Worm (Caenorhabditis elegans): ENCODE data around the gene F10E9.2.

F10E9.2 gene

DNA sequence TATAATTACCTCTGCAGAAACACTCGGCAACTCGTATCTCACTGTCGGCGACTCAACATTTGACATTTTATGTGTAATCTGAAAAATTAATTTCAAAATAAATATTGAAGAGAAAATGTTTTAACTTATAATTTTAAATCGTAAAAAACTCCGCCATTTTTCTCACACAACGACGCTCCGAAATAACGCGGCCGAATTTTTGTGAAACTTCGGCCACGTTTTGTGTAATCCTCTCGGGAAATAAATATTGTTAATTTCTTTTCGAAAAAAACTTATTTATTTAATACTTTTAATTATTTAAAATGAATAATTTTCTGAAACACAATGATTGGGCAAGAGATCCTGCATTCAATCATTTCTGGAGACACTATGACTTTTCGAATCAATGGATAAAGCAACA is 5.1 kb upstream of the F10E9.2 start, which contains the start of the genes F10E9.7 and F10E9.5:
F10E9.7 (minus strand) TSS at position 86 of the 400 bp plus-strand sequence.
F10E9.5 (plus strand) TSS at position 237 of the 400 bp plus-strand sequence.
- TF ChIP-seq pes-1 (GFP tag; IDR thresholded peaks at IDR 0.05), result peak; percentile 75
- TF ChIP-seq hmg-4 (GFP tag; optimal IDR thresholded peaks at IDR 0.05), result no peak
- TF ChIP-seq tbx-37 (GFP tag; conservative IDR thresholded peaks at IDR 0.05), result peak; percentile 93
- no peak for TF ChIP-seq scrt-1 (GFP tag; IDR thresholded peaks at IDR 0.05)

DNA sequence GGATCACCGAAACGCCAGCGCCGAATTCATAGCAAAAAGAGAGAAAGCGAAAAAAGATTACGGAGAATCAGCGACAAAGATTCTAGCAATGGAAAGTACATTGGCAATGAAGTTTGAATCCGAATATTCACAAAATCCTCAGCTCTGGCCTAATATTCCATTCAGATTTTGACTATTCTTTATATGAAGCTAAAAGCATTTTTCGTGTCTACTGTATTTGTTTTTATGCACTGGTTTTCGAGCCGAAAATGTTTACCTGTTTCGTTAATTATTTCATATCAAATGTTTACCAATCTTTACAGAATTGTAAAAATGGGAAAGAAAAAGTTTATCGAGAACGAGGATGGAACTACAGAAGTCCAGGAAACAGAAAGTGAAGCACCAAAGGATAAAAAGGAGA is 4.3 kb upstream of the F10E9.2 start, which contains the start of gene F10E9.4:
F10E9.4 (plus strand) TSS at position 301 of the 400 bp plus-strand sequence.
- TF ChIP-seq aly-1 (tag; optimal IDR thresholded peaks at IDR 0.05), result no peak
- TF ChIP-seq hmg-4 (GFP tag; optimal IDR thresholded peaks at IDR 0.05), result no peak
- no peak for TF ChIP-seq tra-4 (tag; optimal IDR thresholded peaks at IDR 0.05)
- TF ChIP-seq pes-1 (GFP tag; IDR thresholded peaks at IDR 0.05), result no peak
- no peak for TF ChIP-seq scrt-1 (GFP tag; IDR thresholded peaks at IDR 0.05)
- TF ChIP-seq F13C5.2 (tag; optimal IDR thresholded peaks at IDR 0.05), result no peak
- no peak for TF ChIP-seq hmbx-1 (tag; optimal IDR thresholded peaks at IDR 0.05)
- TF ChIP-seq sea-1 (GFP tag; conservative IDR thresholded peaks at IDR 0.05), result no peak
- TF ChIP-seq ceh-13 (GFP tag; optimal IDR thresholded peaks at IDR 0.05), result no peak
- no peak for TF ChIP-seq ama-1 (optimal IDR thresholded peaks at IDR 0.05)
- no peak for TF ChIP-seq ceh-36 (tag; optimal IDR thresholded peaks at IDR 0.05)
- no peak for TF ChIP-seq ets-7 (tag; optimal IDR thresholded peaks at IDR 0.05)
- no peak for TF ChIP-seq hnd-1 (tag; optimal IDR thresholded peaks at IDR 0.05)
- TF ChIP-seq tbx-37 (GFP tag; conservative IDR thresholded peaks at IDR 0.05), result no peak

DNA sequence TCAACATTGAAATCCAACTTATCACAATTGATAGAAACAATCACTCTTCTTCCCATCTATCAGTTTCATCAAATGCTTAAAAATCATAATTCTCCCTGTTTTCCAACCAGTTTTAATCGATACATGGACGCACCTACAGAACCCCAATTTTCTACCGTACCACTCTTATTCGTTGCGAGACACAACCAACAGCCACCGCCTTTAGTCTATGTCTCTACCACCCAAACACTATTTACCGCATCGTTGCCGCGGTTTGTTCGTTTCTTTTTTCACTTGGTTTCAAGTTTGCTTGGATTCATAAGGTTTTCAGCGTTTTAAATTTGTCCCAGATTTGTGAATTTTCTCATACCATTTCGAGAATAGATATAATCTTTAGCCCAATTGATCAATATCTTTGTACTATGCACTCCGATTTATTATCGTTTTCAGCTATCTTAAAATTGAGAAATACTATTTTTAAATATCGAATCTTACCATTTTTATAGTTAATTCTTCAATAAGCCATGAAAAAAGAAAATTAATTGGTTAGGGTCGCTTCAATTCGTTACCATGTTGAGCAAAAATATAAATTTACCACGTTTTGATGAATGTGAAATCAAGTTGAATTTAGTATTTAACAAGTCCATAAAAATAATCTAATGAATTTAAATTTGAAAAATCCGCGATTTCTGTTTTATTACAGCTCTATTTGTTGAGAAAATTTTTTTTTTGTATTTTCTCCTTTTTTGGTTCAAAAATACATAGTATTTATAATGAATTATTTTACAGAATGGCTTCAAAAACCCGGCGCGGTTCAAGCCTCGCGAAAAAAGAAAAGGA is 2.0 kb upstream of the F10E9.2 start, which contains the start of gene F10E9.3:
F10E9.3 (plus strand) TSS at position 769 of the 819 bp plus-strand sequence.
- TF ChIP-seq ceh-13 (GFP tag; optimal IDR thresholded peaks at IDR 0.05), result no peak
- TF ChIP-seq sea-1 (GFP tag; conservative IDR thresholded peaks at IDR 0.05), result no peak
- TF ChIP-seq hnd-1 (tag; optimal IDR thresholded peaks at IDR 0.05), result no peak
- TF ChIP-seq scrt-1 (GFP tag; IDR thresholded peaks at IDR 0.05), result no peak
- no peak for TF ChIP-seq ets-7 (tag; optimal IDR thresholded peaks at IDR 0.05)
- TF ChIP-seq ceh-36 (tag; optimal IDR thresholded peaks at IDR 0.05), result no peak
- no peak for TF ChIP-seq flt-1 (GFP tag; IDR thresholded peaks at IDR 0.05)
- TF ChIP-seq aly-1 (tag; optimal IDR thresholded peaks at IDR 0.05), result no peak
- no peak for TF ChIP-seq hmg-4 (GFP tag; optimal IDR thresholded peaks at IDR 0.05)
- TF ChIP-seq tbx-37 (GFP tag; conservative IDR thresholded peaks at IDR 0.05), result no peak
- TF ChIP-seq B0310.2 (tag; optimal IDR thresholded peaks at IDR 0.05), result no peak
- no peak for TF ChIP-seq F13C5.2 (tag; optimal IDR thresholded peaks at IDR 0.05)
- TF ChIP-seq ama-1 (optimal IDR thresholded peaks at IDR 0.05), result no peak
- no peak for TF ChIP-seq tra-4 (tag; optimal IDR thresholded peaks at IDR 0.05)
- no peak for TF ChIP-seq tbx-11 (GFP tag; IDR thresholded peaks at IDR 0.05)
- TF ChIP-seq hmbx-1 (tag; optimal IDR thresholded peaks at IDR 0.05), result no peak

DNA sequence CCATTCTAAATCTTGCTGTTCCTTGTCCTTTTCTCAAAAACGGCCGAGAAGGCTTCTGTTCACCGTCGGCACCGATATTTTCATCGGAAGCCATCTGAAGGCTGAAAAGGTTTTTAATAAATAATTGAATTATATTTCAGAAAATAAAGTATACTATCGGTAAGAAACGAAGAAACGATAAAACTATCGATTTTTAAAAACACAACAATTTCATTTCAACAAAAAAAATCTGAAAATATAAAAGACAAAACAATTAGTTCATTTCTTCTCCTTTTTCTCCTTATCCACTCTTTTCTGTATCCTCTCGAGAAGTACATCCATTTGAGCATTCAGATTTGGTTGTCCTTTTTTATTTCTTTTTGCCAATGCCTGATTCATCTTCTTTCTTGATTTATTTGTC is 6.0 kb downstream of the F10E9.2 start, which contains the start of gene sas-4:
sas-4 (minus strand) TSS at position 101 of the 400 bp plus-strand sequence.
- TF ChIP-seq tbx-37 (GFP tag; conservative IDR thresholded peaks at IDR 0.05) (no peak), hnd-1 (tag; optimal IDR thresholded peaks at IDR 0.05) (no peak), pes-1 (GFP tag; IDR thresholded peaks at IDR 0.05) (no peak), scrt-1 (GFP tag; IDR thresholded peaks at IDR 0.05) (no peak), tbx-11 (GFP tag; IDR thresholded peaks at IDR 0.05) (no peak), flt-1 (GFP tag; IDR thresholded peaks at IDR 0.05) (no peak), ama-1 (optimal IDR thresholded peaks at IDR 0.05) (no peak), tra-4 (tag; optimal IDR thresholded peaks at IDR 0.05) (no peak), ceh-13 (GFP tag; optimal IDR thresholded peaks at IDR 0.05) (no peak), hmbx-1 (tag; optimal IDR thresholded peaks at IDR 0.05) (no peak), ceh-36 (tag; optimal IDR thresholded peaks at IDR 0.05) (no peak), B0310.2 (tag; optimal IDR thresholded peaks at IDR 0.05) (no peak), hmg-4 (GFP tag; optimal IDR thresholded peaks at IDR 0.05) (no peak), F13C5.2 (tag; optimal IDR thresholded peaks at IDR 0.05) (no peak), ets-7 (tag; optimal IDR thresholded peaks at IDR 0.05) (no peak), sea-1 (GFP tag; conservative IDR thresholded peaks at IDR 0.05) (no peak), aly-1 (tag; optimal IDR thresholded peaks at IDR 0.05) (no peak)

DNA sequence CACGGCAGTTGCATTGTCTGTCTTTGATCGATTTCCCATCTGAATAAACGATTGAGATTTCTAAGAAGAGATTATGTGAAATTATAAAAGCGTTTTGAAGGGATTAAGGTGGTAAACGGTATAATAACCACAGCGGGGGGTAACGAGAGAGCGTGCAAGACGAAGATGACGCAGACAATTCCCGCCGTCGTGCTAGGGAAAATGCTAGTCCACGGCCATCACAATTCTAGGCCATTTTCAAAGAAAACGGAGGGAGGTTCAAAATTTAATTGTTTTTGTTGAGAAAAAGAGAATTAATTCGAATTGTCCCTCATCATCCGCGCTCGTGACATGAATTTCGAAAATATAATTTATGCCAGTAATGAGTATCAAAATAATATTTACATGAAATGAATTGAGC is 6.6 kb downstream of the F10E9.2 start, which contains the start of gene F10E9.11:
F10E9.11 (minus strand) TSS at position 161 of the 400 bp plus-strand sequence.
- TF ChIP-seq pes-1 (GFP tag; IDR thresholded peaks at IDR 0.05), result peak; percentile 57; the same call in 1 of the 2 replicates
- peak; percentile 50 for TF ChIP-seq ets-7 (tag; optimal IDR thresholded peaks at IDR 0.05)
- no peak for TF ChIP-seq scrt-1 (GFP tag; IDR thresholded peaks at IDR 0.05)
- no peak for TF ChIP-seq hnd-1 (tag; optimal IDR thresholded peaks at IDR 0.05)
- TF ChIP-seq F13C5.2 (tag; optimal IDR thresholded peaks at IDR 0.05), result peak; percentile 53
- TF ChIP-seq sea-1 (GFP tag; conservative IDR thresholded peaks at IDR 0.05), result 0 out of 2 replicates have a peak, but pooled peaks have one; percentile 70
- TF ChIP-seq ama-1 (optimal IDR thresholded peaks at IDR 0.05), result no peak
- TF ChIP-seq ceh-13 (GFP tag; optimal IDR thresholded peaks at IDR 0.05), result no peak
- peak; percentile 46 for TF ChIP-seq aly-1 (tag; optimal IDR thresholded peaks at IDR 0.05)
- peak; percentile 64 for TF ChIP-seq flt-1 (GFP tag; IDR thresholded peaks at IDR 0.05)
- no peak for TF ChIP-seq ceh-36 (tag; optimal IDR thresholded peaks at IDR 0.05)
- no peak for TF ChIP-seq tra-4 (tag; optimal IDR thresholded peaks at IDR 0.05)
- no peak for TF ChIP-seq B0310.2 (tag; optimal IDR thresholded peaks at IDR 0.05)
- no peak for TF ChIP-seq tbx-11 (GFP tag; IDR thresholded peaks at IDR 0.05)
- peak; percentile 40 for TF ChIP-seq hmg-4 (GFP tag; optimal IDR thresholded peaks at IDR 0.05)
- no peak for TF ChIP-seq hmbx-1 (tag; optimal IDR thresholded peaks at IDR 0.05)
- TF ChIP-seq tbx-37 (GFP tag; conservative IDR thresholded peaks at IDR 0.05), result peak; percentile 89

DNA sequence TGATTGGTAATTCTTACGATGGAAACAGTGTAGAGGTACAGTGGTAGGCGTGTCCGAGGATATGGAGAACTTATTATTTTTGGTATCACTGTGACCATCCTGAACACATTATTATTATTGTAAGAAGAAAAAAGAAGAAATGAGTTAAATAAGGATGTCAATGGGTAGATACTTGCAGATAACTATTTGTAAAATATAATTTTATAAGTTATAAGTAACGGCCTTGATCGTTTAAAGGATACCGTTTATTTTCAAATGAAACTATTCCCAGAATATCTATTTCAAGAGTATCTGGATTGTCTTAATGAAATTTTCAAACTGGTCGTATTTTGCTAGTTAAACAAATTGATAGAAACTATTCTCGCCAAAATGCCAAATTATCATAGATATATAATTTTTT is 7.7 kb downstream of the F10E9.2 start, which contains the start of gene F10E9.10:
F10E9.10 (minus strand) TSS at position 101 of the 400 bp plus-strand sequence.
- TF ChIP-seq tbx-37 (GFP tag; conservative IDR thresholded peaks at IDR 0.05), result no peak
- no peak for TF ChIP-seq sea-1 (GFP tag; conservative IDR thresholded peaks at IDR 0.05)
- TF ChIP-seq hmbx-1 (tag; optimal IDR thresholded peaks at IDR 0.05), result no peak

DNA sequence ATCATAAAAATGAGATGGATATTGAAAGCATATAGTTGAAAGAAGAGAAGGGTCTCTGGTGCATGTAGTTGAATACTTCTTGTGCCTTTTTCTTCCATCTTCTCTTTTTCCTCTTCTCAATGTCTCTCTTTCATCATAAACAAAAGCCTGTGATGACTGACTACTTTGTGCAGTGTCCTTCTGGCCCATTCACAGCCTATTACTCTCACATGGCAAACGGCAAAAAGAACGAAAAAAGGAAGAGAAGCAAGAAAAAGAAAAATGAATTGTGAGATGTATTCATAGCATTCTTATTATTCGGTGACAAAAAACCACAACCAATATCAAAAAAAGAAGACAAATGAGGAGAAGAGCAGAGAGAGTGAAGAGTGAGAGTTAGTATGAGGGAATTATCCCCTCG is 8.7 kb downstream of the F10E9.2 start:
- TF ChIP-seq ets-7 (tag; optimal IDR thresholded peaks at IDR 0.05), result no peak
